Worm (Caenorhabditis elegans) whole organism, early embryonic: ENCODE data around the gene ZK632.14.
A peak's percentile ranks its signal among the peaks of the same experiment; 100 is the strongest.

ENCODE experiments used
- F13C5.2 ChIP-seq: sonication (generic microtip); optimal IDR thresholded peaks from 2 replicates; lab custom pipeline; 2017; ENCODE audit warnings: mild to moderate bottlenecking, missing genetic modification characterization, inconsistent platforms, missing compliant biosample characterization
- aly-1 ChIP-seq: sonication (generic microtip); optimal IDR thresholded peaks from 2 replicates; lab custom pipeline; 2016; ENCODE audit warnings: missing genetic modification characterization, missing compliant biosample characterization
- ama-1 ChIP-seq: fragments of 150-350 bp; optimal IDR thresholded peaks from 2 replicates; lab custom pipeline; 2014
- ceh-13 ChIP-seq: fragments of 200-800 bp; sonication (Bioruptor generic); optimal IDR thresholded peaks from 2 replicates; lab custom pipeline; 2018; ENCODE audit warnings: mild to moderate bottlenecking, missing genetic modification characterization, missing compliant biosample characterization
- ceh-36 ChIP-seq: sonication (generic microtip); optimal IDR thresholded peaks from 2 replicates; lab custom pipeline; 2016; ENCODE audit warnings: missing genetic modification characterization, inconsistent platforms, missing compliant biosample characterization
- ets-7 ChIP-seq: sonication (generic microtip); optimal IDR thresholded peaks from 2 replicates; lab custom pipeline; 2016; ENCODE audit warnings: missing genotype, missing genetic modification characterization, missing compliant biosample characterization
- flt-1 ChIP-seq: fragments of 200-800 bp; sonication (Bioruptor generic); IDR thresholded peaks from 2 replicates; pipeline ENCODE4 v1.3.6; 2022; ENCODE audit warnings: missing genetic modification characterization, missing compliant biosample characterization
- hmg-4 ChIP-seq: fragments of 200-800 bp; sonication (Bioruptor generic); optimal IDR thresholded peaks from 2 replicates; lab custom pipeline; 2018; ENCODE audit warnings: mild to moderate bottlenecking, missing genetic modification characterization, missing compliant biosample characterization
- hnd-1 ChIP-seq: sonication (generic microtip); optimal IDR thresholded peaks from 2 replicates; lab custom pipeline; 2016; ENCODE audit warnings: missing genetic modification characterization, missing compliant biosample characterization
- pes-1 ChIP-seq: fragments of 200-800 bp; sonication (Bioruptor generic); IDR thresholded peaks from 2 replicates; pipeline ENCODE4 v1.3.6; 2022; ENCODE audit warnings: missing genetic modification reagents, missing genetic modification characterization, missing compliant biosample characterization
- scrt-1 ChIP-seq: fragments of 200-800 bp; sonication (Bioruptor generic); IDR thresholded peaks from 2 replicates; pipeline ENCODE4 v1.3.6; 2022; ENCODE audit warnings: missing genetic modification characterization, missing compliant biosample characterization
- sea-1 ChIP-seq: fragments of 200-800 bp; sonication (Bioruptor generic); conservative IDR thresholded peaks from 2 replicates; pipeline ENCODE4 v1.3.6; 2022; ENCODE audit warnings: missing genetic modification characterization, missing compliant biosample characterization
- tbx-37 ChIP-seq: fragments of 200-800 bp; sonication (Bioruptor generic); conservative IDR thresholded peaks from 2 replicates; pipeline ENCODE4 v1.3.6; 2022; ENCODE audit warnings: missing genetic modification reagents, missing genetic modification characterization, missing compliant biosample characterization
- tra-4 ChIP-seq: sonication (generic microtip); optimal IDR thresholded peaks from 2 replicates; lab custom pipeline; 2017; ENCODE audit warnings: missing genetic modification characterization, missing compliant biosample characterization

DNA sequence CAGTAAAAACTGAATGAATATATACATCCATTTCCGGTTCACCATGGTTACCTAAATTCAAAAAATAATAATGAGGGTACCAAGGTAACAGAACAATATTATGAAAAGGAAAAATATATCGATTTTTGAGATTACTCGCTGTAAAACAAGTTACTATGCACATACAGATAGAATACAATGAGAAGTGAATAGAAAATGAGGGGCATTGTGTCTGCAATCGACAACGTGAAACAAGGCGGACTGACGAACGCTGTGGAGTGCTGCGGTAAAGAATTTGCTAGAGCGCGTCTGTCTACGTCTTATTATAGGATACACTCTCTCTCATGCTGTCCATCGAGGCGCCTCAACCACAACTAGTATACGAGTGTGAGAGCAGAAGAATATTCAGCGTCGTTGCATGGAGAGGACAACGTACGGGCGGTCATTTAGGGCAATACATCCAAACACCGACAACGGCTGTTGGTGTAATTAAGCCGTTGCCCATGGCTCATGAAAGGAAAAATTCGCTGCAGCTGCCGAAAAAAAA, 3.9 kb downstream of the ZK632.14 start, which contains the start of gene cnx-1:
- TF ChIP-seq pes-1 (GFP tag; lab: Robert Waterston, UW) (no peak), ama-1 (no peak), aly-1 (peak; percentile 19), tra-4 (tag; lab: Kevin White, UChicago) (no peak), hnd-1 (no peak), flt-1 (no peak), sea-1 (GFP tag; lab: Robert Waterston, UW) (no peak), tbx-37 (GFP tag; lab: Robert Waterston, UW) (no peak), F13C5.2 (tag; lab: Kevin White, UChicago) (no peak), scrt-1 (no peak), ets-7 (tag; lab: Kevin White, UChicago) (no peak), ceh-36 (tag; lab: Kevin White, UChicago) (no peak), hmg-4 (GFP tag; lab: Kevin White, UChicago) (peak; percentile 73), ceh-13 (GFP tag; lab: Kevin White, UChicago) (no peak)
